Worm (Caenorhabditis elegans): ENCODE data around the gene M79.2.

ce11 chrX:10640578-10640977 is 12.0 kb upstream of the M79.2 start:
- TF ChIP-seq ama-1 (optimal IDR thresholded peaks at IDR 0.05), result no peak
- TF ChIP-seq fos-1 (tag; optimal IDR thresholded peaks at IDR 0.05), result no peak
